Worm (Caenorhabditis elegans) whole organism, L2 larva: ENCODE data around the gene lon-2.

Source experiments
- elt-1 ChIP-seq: fragments of 150-350 bp; optimal IDR thresholded peaks from 2 replicates; lab custom pipeline; 2014; ENCODE audit warnings: missing biosample characterization, missing genetic modification characterization
- elt-3 ChIP-seq: sonication (generic microtip); optimal IDR thresholded peaks from 2 replicates; lab custom pipeline; 2017; ENCODE audit warnings: missing biosample characterization, missing genetic modification characterization
- lin-39 ChIP-seq: fragments of 150-350 bp; optimal IDR thresholded peaks from 2 replicates; lab custom pipeline; 2014; ENCODE audit warnings: missing biosample characterization, missing genetic modification reagents, missing genetic modification characterization
- mdl-1 ChIP-seq, 2 experiments: fragments of 150-350 bp in 1 of 2; sonication (generic microtip) in 1 of 2; optimal IDR thresholded peaks; 2 replicates each; lab custom pipeline; 2017; ENCODE audit warnings: missing biosample characterization in 2 of 2, missing genetic modification characterization in 2 of 2
- nhr-21 ChIP-seq: fragments of 150-350 bp; optimal IDR thresholded peaks from 2 replicates; lab custom pipeline; 2014; ENCODE audit warnings: missing biosample characterization, missing genetic modification characterization
- nhr-237 ChIP-seq: fragments of 150-350 bp; optimal IDR thresholded peaks from 2 replicates; lab custom pipeline; 2014; ENCODE audit warnings: missing biosample characterization, missing genetic modification characterization
- snpc-4 ChIP-seq: fragments of 150-350 bp; optimal IDR thresholded peaks from 2 replicates; lab custom pipeline; 2014; ENCODE audit warnings: missing biosample characterization, missing genetic modification characterization

- no peak for TF ChIP-seq nhr-21
- TF ChIP-seq snpc-4 (tag; lab: Kevin White, UChicago): no peak
- no peak for TF ChIP-seq elt-3 (tag; lab: Kevin White, UChicago)
- no peak for TF ChIP-seq mdl-1 (tag; optimal IDR thresholded peaks at IDR 0.05; lab: Kevin White, UChicago)
- TF ChIP-seq lin-39: no peak
- no peak for TF ChIP-seq elt-1 (tag; lab: Kevin White, UChicago)
- TF ChIP-seq nhr-237 (tag; lab: Kevin White, UChicago): no peak
Observed at ce11 chrX:4704877-4705276, 44.0 kb downstream of the lon-2 start, which contains the start of gene aqp-8.
